Fruit fly (Drosophila melanogaster) whole organism, prepupa: ENCODE data around the gene CG14684.

Experiments used
- Blimp-1 ChIP-seq: fragments of 200-800 bp; sonication (Bioruptor generic); optimal IDR thresholded peaks from 3 replicates; lab custom pipeline; 2017; ENCODE audit warnings: missing biosample characterization, missing genetic modification characterization, mild to moderate bottlenecking, moderate library complexity, missing genetic modification reagents
- CG10669 ChIP-seq: fragments of 200-800 bp; sonication (Bioruptor generic); optimal IDR thresholded peaks from 3 replicates; lab custom pipeline; 2018; ENCODE audit warnings: missing biosample characterization, mild to moderate bottlenecking, missing genetic modification characterization, moderate library complexity
- CG11294 ChIP-seq: fragments of 200-800 bp; sonication (Bioruptor generic); IDR thresholded peaks from 2 replicates; pipeline ENCODE4 v1.3.6; 2022; ENCODE audit warnings: missing biosample characterization, missing genetic modification characterization
- CG15336 ChIP-seq: fragments of 200-800 bp; sonication (Bioruptor generic); IDR thresholded peaks from 2 replicates; pipeline ENCODE4 v1.3.6; 2022; ENCODE audit warnings: missing biosample characterization, missing genetic modification characterization
- CG31627 ChIP-seq: fragments of 200-800 bp; sonication (Bioruptor generic); optimal IDR thresholded peaks from 3 replicates; lab custom pipeline; 2016; ENCODE audit warnings: missing biosample characterization, missing genetic modification characterization
- CG32006 ChIP-seq: fragments of 200-800 bp; sonication (Bioruptor generic); optimal IDR thresholded peaks from 3 replicates; lab custom pipeline; 2017; ENCODE audit warnings: missing biosample characterization, mild to moderate bottlenecking, missing genetic modification characterization
- CG6163 ChIP-seq: fragments of 200-800 bp; sonication (Bioruptor generic); IDR thresholded peaks from 3 replicates; pipeline ENCODE4 v1.3.6; 2022; ENCODE audit warnings: missing biosample characterization, missing genetic modification characterization
- CG6276 ChIP-seq: fragments of 200-800 bp; sonication (Bioruptor generic); optimal IDR thresholded peaks from 2 replicates; lab custom pipeline; 2017; ENCODE audit warnings: missing biosample characterization, mild to moderate bottlenecking, missing genetic modification characterization
- CG7368 ChIP-seq: fragments of 200-800 bp; sonication (Bioruptor generic); optimal IDR thresholded peaks from 3 replicates; lab custom pipeline; 2016; ENCODE audit warnings: missing biosample characterization, missing genetic modification characterization
- CG8119 ChIP-seq: fragments of 200-800 bp; sonication (Bioruptor generic); IDR thresholded peaks from 3 replicates; pipeline ENCODE4 v1.3.6; 2022; ENCODE audit warnings: missing biosample characterization, missing genetic modification characterization
- CG8319 ChIP-seq: fragments of 200-800 bp; sonication (Bioruptor generic); optimal IDR thresholded peaks from 3 replicates; lab custom pipeline; 2016; ENCODE audit warnings: missing biosample characterization, missing genetic modification characterization
- CG9139 ChIP-seq: fragments of 200-800 bp; sonication (Bioruptor generic); optimal IDR thresholded peaks from 3 replicates; lab custom pipeline; 2017; ENCODE audit warnings: missing biosample characterization, mild to moderate bottlenecking, missing genetic modification characterization
- Eip75B ChIP-seq: fragments of 200-800 bp; sonication (Bioruptor generic); optimal IDR thresholded peaks from 3 replicates; lab custom pipeline; 2016; ENCODE audit warnings: missing biosample characterization, missing genetic modification characterization
- Ets21C ChIP-seq: fragments of 200-800 bp; sonication (Bioruptor generic); optimal IDR thresholded peaks from 3 replicates; lab custom pipeline; 2016; ENCODE audit warnings: missing biosample characterization, missing genetic modification characterization
- Hr4 ChIP-seq: fragments of 200-800 bp; sonication (Bioruptor generic); optimal IDR thresholded peaks from 3 replicates; lab custom pipeline; 2016; ENCODE audit warnings: missing biosample characterization, missing genetic modification characterization
- Lpt ChIP-seq: fragments of 200-800 bp; sonication (Bioruptor generic); optimal IDR thresholded peaks from 3 replicates; lab custom pipeline; 2016; ENCODE audit warnings: missing biosample characterization, missing genetic modification characterization
- Met ChIP-seq: fragments of 200-800 bp; sonication (Bioruptor generic); optimal IDR thresholded peaks from 3 replicates; lab custom pipeline; 2016; ENCODE audit warnings: missing biosample characterization, missing genetic modification characterization
- Sox102F ChIP-seq: fragments of 200-800 bp; sonication (Bioruptor generic); optimal IDR thresholded peaks from 2 replicates; lab custom pipeline; 2016; ENCODE audit warnings: missing biosample characterization, mild to moderate bottlenecking, missing genetic modification characterization
- Sox15 ChIP-seq: fragments of 200-800 bp; sonication (Bioruptor generic); optimal IDR thresholded peaks from 3 replicates; lab custom pipeline; 2016; ENCODE audit warnings: missing biosample characterization, missing genetic modification characterization
- achi ChIP-seq: fragments of 200-800 bp; sonication (Bioruptor generic); optimal IDR thresholded peaks from 3 replicates; lab custom pipeline; 2016; ENCODE audit warnings: missing biosample characterization, missing genetic modification characterization
- cyc ChIP-seq: fragments of 200-800 bp; sonication (Bioruptor generic); optimal IDR thresholded peaks from 3 replicates; lab custom pipeline; 2016; ENCODE audit warnings: missing biosample characterization, missing genetic modification characterization
- dsx ChIP-seq: fragments of 200-800 bp; optimal IDR thresholded peaks from 3 replicates; lab custom pipeline; 2019; ENCODE audit warnings: missing biosample characterization, mild to moderate bottlenecking, missing genetic modification characterization, moderate library complexity; ENCODE audit not compliant: poor library complexity, severe bottlenecking
- eg ChIP-seq: fragments of 200-800 bp; sonication (Bioruptor generic); IDR thresholded peaks from 3 replicates; pipeline ENCODE4 v1.3.6; 2022; ENCODE audit warnings: missing biosample characterization, missing genetic modification characterization
- esn ChIP-seq: fragments of 200-800 bp; sonication (Bioruptor generic); optimal IDR thresholded peaks from 2 replicates; lab custom pipeline; 2016; ENCODE audit warnings: missing biosample characterization, mild to moderate bottlenecking, missing genetic modification characterization, moderate library complexity
- fkh ChIP-seq: fragments of 200-800 bp; sonication (Bioruptor generic); optimal IDR thresholded peaks from 3 replicates; lab custom pipeline; 2017; ENCODE audit warnings: missing biosample characterization, mild to moderate bottlenecking, missing genetic modification characterization, moderate library complexity
- lz ChIP-seq: fragments of 200-800 bp; sonication (Bioruptor generic); optimal IDR thresholded peaks from 3 replicates; lab custom pipeline; 2016; ENCODE audit warnings: missing biosample characterization, missing genetic modification characterization
- net ChIP-seq: fragments of 200-800 bp; sonication (Bioruptor generic); optimal IDR thresholded peaks from 3 replicates; lab custom pipeline; 2016; ENCODE audit warnings: missing biosample characterization, missing genetic modification characterization
- pdm3 ChIP-seq: fragments of 200-800 bp; sonication (Bioruptor generic); optimal IDR thresholded peaks from 3 replicates; lab custom pipeline; 2016; ENCODE audit warnings: missing biosample characterization, missing genetic modification characterization
- salr ChIP-seq, 2 experiments: fragments of 200-800 bp; sonication (Bioruptor generic); optimal IDR thresholded peaks; 3 replicates each; lab custom pipeline; 2016 to 2018; ENCODE audit warnings: missing biosample characterization in 2 of 2, missing genetic modification characterization in 2 of 2, mild to moderate bottlenecking in 1 of 2
- svp ChIP-seq: fragments of 200-800 bp; sonication (Bioruptor generic); peaks from one replicate; lab custom pipeline; 2016; ENCODE audit warnings: missing biosample characterization, missing genetic modification characterization
- topi ChIP-seq: fragments of 200-800 bp; sonication (Bioruptor generic); optimal IDR thresholded peaks from 3 replicates; lab custom pipeline; 2016; ENCODE audit warnings: missing biosample characterization, missing genetic modification characterization
- vri ChIP-seq: fragments of 200-800 bp; sonication (Bioruptor generic); optimal IDR thresholded peaks from 3 replicates; lab custom pipeline; 2016; ENCODE audit warnings: missing biosample characterization, mild to moderate bottlenecking, missing genetic modification characterization

CG14684 gene

dm6 chr3R:10688160-10688559, 18.6 kb upstream of the CG14684 start:
- TF ChIP-seq CG15336 (peak; percentile 51), net (GFP tag; lab: Kevin White, UChicago) (no peak), Eip75B (GFP tag; lab: Kevin White, UChicago) (no peak), Hr4 (GFP tag; lab: Kevin White, UChicago) (no peak), Lpt (no peak), eg (GFP tag; lab: Robert Waterston, UW) (peak; percentile 63; the same call in 1 of the 3 replicates), CG8119 (GFP tag; lab: Robert Waterston, UW) (peak; percentile 43; the same call in 1 of the 3 replicates)

dm6 chr3R:10688835-10689234, 17.9 kb upstream of the CG14684 start:
- peak; percentile 45; the same call in 1 of the 3 replicates for TF ChIP-seq CG6163 (GFP tag; lab: Robert Waterston, UW)
- peak; percentile 40 for TF ChIP-seq Hr4 (GFP tag; lab: Kevin White, UChicago)
- no peak for TF ChIP-seq Lpt
- TF ChIP-seq CG11294 (GFP tag; lab: Robert Waterston, UW) = peak; percentile 36; the same call in 1 of the 2 replicates
- TF ChIP-seq CG15336 = peak; percentile 60
- no peak for TF ChIP-seq svp (GFP tag; lab: Kevin White, UChicago)
- TF ChIP-seq CG32006 (GFP tag; lab: Kevin White, UChicago) = peak; percentile 40
- peak; percentile 71; the same call in 2 of the 3 replicates for TF ChIP-seq eg (GFP tag; lab: Robert Waterston, UW)
- TF ChIP-seq CG6276 (GFP tag; lab: Kevin White, UChicago) = peak; percentile 40
- TF ChIP-seq CG8119 (GFP tag; lab: Robert Waterston, UW) = peak; percentile 50; the same call in 1 of the 3 replicates

dm6 chr3R:10696371-10696777, 10.4 kb upstream of the CG14684 start, which contains the start of the genes pug, CG14683 and CG46459:
TSS of gene pug (plus strand) at chr3R:10696534.
TSS of gene CG14683 (plus strand) at chr3R:10696647.
TSS of gene CG46459 (plus strand) at chr3R:10696647.
- TF ChIP-seq fkh (GFP tag; lab: Kevin White, UChicago) (peak; percentile 57), vri (GFP tag; lab: Kevin White, UChicago) (peak; percentile 18), cyc (peak; percentile 13), CG31627 (peak; percentile 32), Ets21C (GFP tag; lab: Kevin White, UChicago) (peak; percentile 31), CG9139 (GFP tag; lab: Kevin White, UChicago) (no peak), CG10669 (GFP tag; lab: Kevin White, UChicago) (no peak), esn (GFP tag; lab: Kevin White, UChicago) (peak; percentile 58), Hr4 (GFP tag; lab: Kevin White, UChicago) (no peak), salr (GFP tag; optimal IDR thresholded peaks at IDR 0.05; lab: Kevin White, UChicago) (no peak), lz (GFP tag; lab: Kevin White, UChicago) (peak; percentile 34), svp (GFP tag; lab: Kevin White, UChicago) (peak; percentile 65), Eip75B (GFP tag; lab: Kevin White, UChicago) (peak; percentile 12), Sox102F (GFP tag; lab: Kevin White, UChicago) (no peak), CG8319 (GFP tag; lab: Kevin White, UChicago) (no peak), Blimp-1 (GFP tag; lab: Kevin White, UChicago) (no peak), achi (GFP tag; lab: Kevin White, UChicago) (peak; percentile 47), Met (GFP tag; lab: Kevin White, UChicago) (no peak), dsx (GFP tag; lab: Kevin White, UChicago) (peak; percentile 2), Sox15 (GFP tag; lab: Kevin White, UChicago) (no peak)

dm6 chr3R:10699020-10699951, 7.5 kb upstream of the CG14684 start:
- TF ChIP-seq fkh (GFP tag; lab: Kevin White, UChicago) (peak; percentile 87), net (GFP tag; lab: Kevin White, UChicago) (no peak), pdm3 (no peak), salr (GFP tag; optimal IDR thresholded peaks at IDR 0.05; lab: Kevin White, UChicago) (no peak), CG7368 (GFP tag; lab: Kevin White, UChicago) (no peak), svp (GFP tag; lab: Kevin White, UChicago) (peak; percentile 99), topi (no peak)
